Fruit fly (Drosophila melanogaster) S2 (cell line): ENCODE measurements around the gene CG13101.

Experiments
- CG8478 ChIP-seq: fragments of >200 bp; optimal IDR thresholded peaks from 2 replicates; lab custom pipeline; 2018
- CTCF ChIP-seq, 2 experiments: fragments of >200 bp; optimal IDR thresholded peaks; 2 replicates each; lab custom pipeline; 2018

Gene CG13101

DNA sequence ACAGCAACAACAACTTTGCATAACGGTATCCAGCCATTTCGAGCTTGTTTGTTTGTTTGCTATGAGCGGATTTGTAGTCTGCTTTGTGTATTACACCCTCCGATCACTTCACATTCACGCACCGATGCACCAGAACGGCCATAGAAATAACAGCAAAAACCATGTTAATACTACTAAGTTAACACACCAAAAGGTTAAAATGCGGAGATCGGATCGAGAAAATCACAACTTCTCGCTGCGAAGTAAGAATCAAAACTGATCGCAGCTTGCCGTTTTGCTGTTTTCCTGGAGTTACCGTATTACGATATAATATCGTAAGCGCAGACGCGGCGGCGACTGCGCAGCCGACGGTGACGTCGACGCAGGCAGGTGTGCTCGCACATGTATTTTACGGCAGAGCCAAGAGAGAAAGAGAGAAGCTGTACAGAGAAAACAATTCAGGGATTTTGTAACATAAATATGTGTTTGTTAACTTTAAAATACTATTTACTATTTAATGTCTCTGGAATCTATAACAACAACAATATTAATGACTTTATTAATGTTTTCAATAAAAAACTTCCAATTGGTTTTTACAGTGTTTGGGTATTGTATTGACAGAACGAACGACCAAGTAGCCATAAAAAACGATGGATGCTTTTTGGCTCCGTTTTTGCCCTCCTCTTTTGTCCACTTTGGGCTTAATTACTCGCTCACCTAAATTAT is at the start of gene CG13101:
CG13101 (minus strand) TSS at position 259 of the 705 bp plus-strand sequence.
- TF ChIP-seq CTCF (optimal IDR thresholded peaks at IDR 0.05; lab: Kevin White, UChicago) (no peak), CG8478 (lab: Kevin White, UChicago) (no peak)

DNA sequence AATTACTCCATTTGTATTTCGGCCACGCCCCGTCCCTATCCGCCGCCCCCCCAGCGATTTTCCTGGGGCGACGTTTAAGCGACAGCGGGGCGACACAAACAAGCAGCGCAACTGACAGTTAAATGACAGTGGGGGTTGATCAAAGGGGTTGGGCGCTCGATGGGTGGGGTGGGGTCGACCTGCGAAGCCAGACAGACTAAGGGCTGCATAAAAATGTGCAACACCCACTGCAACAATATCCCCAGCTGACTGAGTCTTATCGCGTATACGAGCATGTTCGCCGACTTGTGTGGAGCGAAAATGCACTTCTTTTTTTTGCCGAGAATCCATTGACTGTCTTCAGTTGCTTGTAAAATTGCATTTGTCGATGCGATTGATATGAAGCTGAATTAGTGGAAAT is 47.1 kb upstream of the CG13101 start, which contains the start of gene CG9582:
CG9582 (minus strand) TSS at position 101 of the 400 bp plus-strand sequence.
- TF ChIP-seq CG8478 (lab: Kevin White, UChicago) (no peak), CTCF (optimal IDR thresholded peaks at IDR 0.05; lab: Kevin White, UChicago) (no peak)

DNA sequence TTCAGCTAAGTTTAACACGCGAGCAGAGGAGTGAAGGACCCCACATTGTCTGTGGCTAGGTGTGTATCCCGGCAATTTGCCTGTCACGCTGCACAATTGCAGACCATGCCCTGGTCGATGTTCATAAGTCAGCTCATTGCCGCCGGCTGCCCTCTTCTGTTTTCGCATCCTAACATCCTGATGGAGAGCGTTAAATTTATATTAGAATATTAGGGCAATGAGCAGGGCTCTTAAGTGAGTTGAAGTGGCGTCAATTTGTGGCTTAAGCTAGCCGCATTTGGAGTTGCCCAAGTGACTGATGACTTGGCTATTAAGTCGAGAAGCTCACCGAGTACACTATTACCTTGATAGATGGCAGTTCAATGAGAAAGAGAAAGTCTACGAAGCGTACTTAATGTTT is 41.5 kb upstream of the CG13101 start:
- TF ChIP-seq CG8478 (lab: Kevin White, UChicago): no peak
- no peak for TF ChIP-seq CTCF (optimal IDR thresholded peaks at IDR 0.05; lab: Kevin White, UChicago)

DNA sequence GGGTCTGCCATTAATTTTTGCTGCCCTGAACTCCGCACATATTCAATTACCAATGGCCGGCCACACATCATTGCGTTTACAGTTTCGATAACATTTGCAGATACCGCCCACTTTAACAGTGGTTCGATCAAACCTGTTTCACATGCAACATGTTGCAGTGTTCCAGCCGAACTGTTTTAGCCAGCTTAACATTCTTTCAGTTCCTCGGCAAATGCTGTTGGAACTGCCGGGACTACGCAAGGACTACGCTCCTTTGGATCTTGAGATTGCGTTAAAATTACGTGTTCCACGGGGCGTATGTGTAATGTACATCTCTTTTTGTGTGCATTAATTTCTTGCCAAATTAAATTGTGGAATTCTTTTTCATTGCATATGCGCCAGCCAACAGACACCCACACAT is 34.8 kb upstream of the CG13101 start:
- TF ChIP-seq CTCF (optimal IDR thresholded peaks at IDR 0.05; lab: Kevin White, UChicago) (no peak), CG8478 (lab: Kevin White, UChicago) (no peak)

DNA sequence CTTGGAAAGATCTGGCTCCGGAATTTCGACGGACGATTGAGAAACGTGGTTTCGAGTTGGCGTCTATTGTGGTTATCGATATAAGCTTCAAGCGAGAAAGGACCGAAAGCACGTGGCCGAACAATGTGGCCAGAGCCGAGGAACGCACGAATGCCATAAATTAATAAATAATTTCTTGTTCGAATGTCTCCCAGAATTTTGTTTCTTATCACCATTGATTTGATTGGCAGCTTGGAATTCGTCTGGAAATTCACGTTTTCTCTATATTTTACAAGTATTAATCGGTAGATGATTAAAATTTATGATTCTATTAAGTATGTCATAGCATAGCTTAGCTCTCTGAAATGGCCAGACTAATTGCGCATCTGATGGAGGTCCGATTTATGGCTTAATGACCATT is 29.3 kb upstream of the CG13101 start, which contains the start of gene Rcd-1r:
Rcd-1r (minus strand) TSS at position 101 of the 400 bp plus-strand sequence.
- TF ChIP-seq CTCF (optimal IDR thresholded peaks at IDR 0.05; lab: Kevin White, UChicago): no peak
- no peak for TF ChIP-seq CG8478 (lab: Kevin White, UChicago)

DNA sequence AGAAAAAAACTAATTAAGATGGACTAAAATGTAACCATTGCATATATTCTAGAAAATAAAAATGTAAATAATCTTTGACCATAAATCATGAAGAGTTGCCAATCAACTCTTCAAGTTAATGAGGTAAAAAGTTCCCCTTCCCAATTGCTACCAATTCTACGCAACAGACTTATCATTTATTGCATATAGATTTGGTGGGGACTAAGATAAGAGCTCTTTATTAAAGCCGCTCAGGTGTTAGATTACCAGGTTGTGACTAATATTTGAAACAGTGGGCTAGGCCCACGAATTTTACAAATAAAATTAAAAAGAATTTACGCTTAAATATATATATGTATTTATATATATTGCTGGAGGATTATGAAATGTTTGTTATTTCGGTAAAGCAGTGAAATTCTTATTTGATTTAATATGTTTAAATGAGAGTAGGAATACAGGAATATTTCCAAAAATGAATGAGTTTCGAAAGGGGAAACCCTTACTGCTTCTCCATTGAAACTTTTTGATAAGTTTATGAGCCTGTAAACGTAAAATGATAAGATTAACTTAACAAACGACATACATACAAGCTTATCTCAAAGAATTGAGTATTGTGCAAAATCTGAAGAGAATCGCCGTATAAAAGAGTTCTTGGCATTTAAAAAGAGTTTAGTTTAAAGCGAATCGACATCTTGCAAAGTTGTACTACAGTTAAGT is 27.0 kb upstream of the CG13101 start, which contains the start of gene CG13102:
CG13102 (plus strand) TSS at position 646 of the 696 bp plus-strand sequence.
- no peak for TF ChIP-seq CTCF (optimal IDR thresholded peaks at IDR 0.05; lab: Kevin White, UChicago)
- TF ChIP-seq CG8478 (lab: Kevin White, UChicago): no peak

DNA sequence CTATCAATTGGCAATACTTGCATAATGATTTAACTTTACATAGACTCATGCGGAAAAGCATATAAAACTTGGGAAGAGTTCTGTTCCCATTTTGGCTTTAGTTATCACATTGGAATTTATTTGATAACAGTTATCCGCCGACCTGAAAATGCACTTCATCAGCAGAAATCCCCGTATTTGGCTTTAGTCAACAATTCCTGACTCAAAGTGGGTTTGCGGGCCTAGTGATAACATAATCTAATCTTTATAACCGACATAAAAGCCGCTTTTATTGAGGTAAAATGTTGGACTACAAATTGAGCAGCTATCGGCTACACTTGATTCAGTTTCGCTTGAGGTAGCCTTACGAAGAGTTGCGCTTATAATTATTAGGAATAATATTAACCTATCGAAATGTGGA is 25.6 kb upstream of the CG13101 start, which contains the start of gene CG9568:
CG9568 (plus strand) TSS at position 317 of the 400 bp plus-strand sequence.
- no peak for TF ChIP-seq CTCF (optimal IDR thresholded peaks at IDR 0.05; lab: Kevin White, UChicago)
- TF ChIP-seq CG8478 (lab: Kevin White, UChicago): no peak

DNA sequence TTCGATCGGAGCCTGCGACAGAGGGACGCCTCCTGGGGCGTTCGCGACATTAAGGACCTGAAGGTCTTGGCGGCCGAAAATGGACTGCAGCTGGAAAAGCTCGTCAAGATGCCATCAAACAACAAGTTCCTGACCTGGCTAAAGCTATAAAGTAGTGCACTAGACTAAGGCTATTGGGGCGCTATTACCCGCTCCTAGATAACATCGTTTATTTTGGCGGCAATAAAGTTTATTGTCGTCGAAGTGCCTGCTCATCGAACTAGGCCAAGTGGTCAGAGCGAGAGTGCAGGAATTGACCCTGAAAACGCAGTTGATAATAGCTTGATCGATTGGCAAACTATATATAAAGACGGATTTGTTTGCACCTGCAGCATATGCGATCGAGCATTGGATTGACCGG is 13.6 kb upstream of the CG13101 start, which contains the start of gene Try29F:
Try29F (plus strand) TSS at position 301 of the 400 bp plus-strand sequence.
- TF ChIP-seq CG8478 (lab: Kevin White, UChicago): no peak
- no peak for TF ChIP-seq CTCF (optimal IDR thresholded peaks at IDR 0.05; lab: Kevin White, UChicago)

DNA sequence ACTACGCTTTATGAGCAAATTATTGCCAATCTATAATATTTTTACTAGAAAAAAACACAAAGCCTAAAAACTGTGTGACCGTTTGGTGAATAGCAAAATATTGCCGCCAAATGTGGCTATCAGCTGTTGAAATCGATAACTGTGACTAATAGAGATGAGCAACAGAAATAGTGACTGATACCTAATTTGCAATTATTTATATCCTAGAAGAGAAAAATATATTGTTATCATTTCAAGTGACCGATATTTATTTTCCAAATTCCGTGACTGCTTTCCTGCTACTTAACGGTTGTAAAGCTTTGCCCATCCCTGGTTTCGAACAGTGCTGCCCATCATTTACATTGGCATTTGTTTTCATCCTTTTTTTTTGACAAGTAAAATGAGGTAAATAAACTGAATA is 12.6 kb upstream of the CG13101 start, which contains the start of the genes alien and CG18661:
alien (minus strand) TSS at position 95 of the 400 bp plus-strand sequence.
CG18661 (plus strand) TSS at position 321 of the 400 bp plus-strand sequence.
- TF ChIP-seq CTCF (optimal IDR thresholded peaks at IDR 0.05; lab: Kevin White, UChicago) (peak; percentile 16 to 48), CG8478 (lab: Kevin White, UChicago) (no peak)

DNA sequence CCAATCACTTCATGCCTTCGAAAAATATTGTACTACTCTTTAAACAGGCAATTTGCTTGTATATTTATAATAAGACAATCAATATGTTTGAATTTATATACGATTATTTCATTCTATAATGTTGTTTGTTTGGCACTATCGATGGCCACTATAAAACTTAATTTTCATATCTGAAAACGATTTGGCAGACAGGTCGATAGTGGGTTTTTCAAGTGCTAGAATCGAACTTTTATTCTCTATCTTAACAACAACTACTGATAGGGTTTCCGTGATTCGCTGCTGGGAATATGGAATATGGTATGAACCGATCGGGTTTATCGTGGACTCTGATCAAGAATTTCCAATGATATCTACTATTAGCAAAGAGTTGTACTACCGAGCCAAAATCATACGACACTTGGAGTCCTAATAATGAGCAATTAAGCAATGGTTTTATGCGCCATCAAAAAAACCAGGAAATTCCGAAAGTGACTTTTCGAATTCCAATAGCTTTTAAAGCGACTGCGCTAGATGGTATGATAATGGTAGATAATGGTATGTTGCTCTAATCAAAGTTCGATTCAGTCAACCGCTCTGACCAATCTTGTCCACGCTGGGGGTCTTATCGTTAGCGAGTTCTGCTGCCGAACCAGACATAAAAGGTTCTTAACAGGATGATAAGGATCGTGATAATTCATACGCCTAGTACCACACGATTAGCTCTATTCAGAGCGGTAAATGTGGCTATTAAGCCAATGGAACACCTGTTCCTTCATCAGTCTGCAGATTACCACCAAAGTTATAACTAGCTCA is 9.2 kb upstream of the CG13101 start, which contains the start of gene CG17906:
CG17906 (plus strand) TSS at position 742 of the 792 bp plus-strand sequence.
- no peak for TF ChIP-seq CTCF (optimal IDR thresholded peaks at IDR 0.05; lab: Kevin White, UChicago)
- no peak for TF ChIP-seq CG8478 (lab: Kevin White, UChicago)

DNA sequence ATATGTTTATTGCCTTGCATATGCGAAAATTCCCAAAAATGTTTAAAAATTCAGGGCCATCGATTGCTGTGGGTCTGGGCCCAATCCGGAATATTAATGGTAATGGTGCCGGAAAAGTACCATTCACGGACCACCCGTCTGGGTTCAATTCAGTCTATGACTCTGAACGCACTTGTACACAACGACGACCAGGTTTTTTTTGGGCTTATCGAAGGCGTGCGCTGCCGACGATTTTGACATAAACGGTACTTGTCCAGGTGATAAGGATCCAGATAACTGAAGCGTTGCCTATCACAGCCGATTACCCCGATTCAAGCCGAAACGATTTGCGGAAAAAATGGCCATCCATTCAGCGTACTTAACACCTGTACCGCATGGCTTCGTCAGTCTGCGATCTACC is 6.9 kb upstream of the CG13101 start, which contains the start of gene CG9555:
CG9555 (plus strand) TSS at position 153 of the 400 bp plus-strand sequence.
- TF ChIP-seq CG8478 (lab: Kevin White, UChicago) (no peak), CTCF (optimal IDR thresholded peaks at IDR 0.05; lab: Kevin White, UChicago) (no peak)

DNA sequence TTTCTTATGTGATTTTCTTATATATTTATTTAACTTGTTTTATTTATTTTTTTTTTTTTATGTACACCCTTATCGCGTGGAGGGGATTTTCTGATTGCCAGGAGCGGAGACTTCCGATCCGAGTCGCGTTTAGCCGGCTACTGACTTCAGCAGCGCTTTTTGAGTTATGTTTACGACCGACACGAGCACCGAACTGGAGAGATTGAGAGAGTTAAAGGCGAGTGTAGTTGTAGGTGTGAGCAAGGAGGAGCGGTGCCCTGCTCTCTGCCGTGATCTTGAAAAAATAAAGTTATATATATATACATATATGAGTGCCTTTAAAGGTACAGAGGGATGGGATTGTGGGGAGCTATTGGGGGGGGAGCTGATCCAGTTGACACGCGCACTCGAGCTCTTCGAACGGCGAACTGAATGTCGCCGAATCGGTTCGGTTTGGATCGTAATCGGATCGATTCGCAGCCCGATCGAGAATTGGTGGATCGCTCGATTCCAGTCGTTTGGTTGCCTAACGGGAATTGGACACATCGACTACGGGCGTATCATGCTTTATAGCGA is 4.4 kb upstream of the CG13101 start, which contains the start of gene rost:
rost (minus strand) TSS at position 503 of the 555 bp plus-strand sequence.
- no peak for TF ChIP-seq CG8478 (lab: Kevin White, UChicago)
- TF ChIP-seq CTCF (optimal IDR thresholded peaks at IDR 0.05; lab: Kevin White, UChicago): no peak

DNA sequence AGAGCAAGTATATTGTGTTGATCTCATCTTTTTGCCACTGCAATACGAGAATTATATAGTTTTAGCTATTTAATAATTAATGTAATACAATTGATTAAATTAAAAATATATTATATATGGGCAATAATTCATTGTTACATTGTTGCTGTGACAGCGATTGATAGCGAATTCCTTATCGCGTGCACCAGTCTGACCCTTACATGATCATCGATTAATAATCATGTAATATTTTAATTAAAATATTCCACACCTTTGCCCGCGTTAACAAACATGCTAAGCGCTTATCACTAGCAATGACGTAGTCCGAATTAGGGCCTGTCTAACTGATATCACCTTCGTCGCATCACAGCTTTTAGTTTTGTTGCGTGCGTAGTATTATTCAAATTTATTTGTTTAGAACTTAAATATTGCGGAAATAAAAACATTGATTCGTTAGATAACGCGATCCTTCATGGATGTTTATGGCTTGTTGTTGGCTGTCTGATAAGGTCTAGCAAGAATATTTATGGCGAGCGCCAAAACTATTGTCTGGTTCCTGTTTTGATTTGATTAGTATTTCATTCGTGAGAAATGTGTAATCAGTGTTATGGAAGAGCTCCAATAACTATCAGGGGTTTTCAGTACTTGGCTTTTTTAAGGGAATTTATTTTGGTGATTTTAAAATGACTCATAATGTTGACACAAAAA is 2.7 kb upstream of the CG13101 start:
- TF ChIP-seq CG8478 (lab: Kevin White, UChicago): no peak
- no peak for TF ChIP-seq CTCF (optimal IDR thresholded peaks at IDR 0.05; lab: Kevin White, UChicago)
